Fruit fly (Drosophila melanogaster) whole organism, prepupa: ENCODE measurements around the gene Sgs5bis.

Source experiments
- CG11762 ChIP-seq: fragments of 200-800 bp; sonication (Bioruptor generic); optimal IDR thresholded peaks from 3 replicates; lab custom pipeline; 2016; ENCODE audit warnings: missing biosample characterization, missing genetic modification characterization; ENCODE audit not compliant: insufficient read depth
- CG31627 ChIP-seq: fragments of 200-800 bp; sonication (Bioruptor generic); optimal IDR thresholded peaks from 3 replicates; lab custom pipeline; 2016; ENCODE audit warnings: missing biosample characterization, missing genetic modification characterization
- CG34406 ChIP-seq: fragments of 200-800 bp; sonication (Bioruptor generic); optimal IDR thresholded peaks from 3 replicates; lab custom pipeline; 2016; ENCODE audit warnings: missing biosample characterization, missing genetic modification characterization
- CG4318 ChIP-seq: fragments of 200-800 bp; sonication (Bioruptor generic); optimal IDR thresholded peaks from 3 replicates; lab custom pipeline; 2017; ENCODE audit warnings: missing biosample characterization, mild to moderate bottlenecking, missing genetic modification characterization
- CG6808 ChIP-seq: fragments of 200-800 bp; sonication (Bioruptor generic); optimal IDR thresholded peaks from 3 replicates; lab custom pipeline; 2017; ENCODE audit warnings: missing biosample characterization, missing genetic modification characterization, mild to moderate bottlenecking, moderate library complexity, missing genetic modification reagents
- CG8119 ChIP-seq: fragments of 200-800 bp; sonication (Bioruptor generic); IDR thresholded peaks from 3 replicates; pipeline ENCODE4 v1.3.6; 2022; ENCODE audit warnings: missing biosample characterization, missing genetic modification characterization
- Eip75B ChIP-seq: fragments of 200-800 bp; sonication (Bioruptor generic); optimal IDR thresholded peaks from 3 replicates; lab custom pipeline; 2016; ENCODE audit warnings: missing biosample characterization, missing genetic modification characterization
- Hr39 ChIP-seq: fragments of 200-800 bp; sonication (Bioruptor generic); optimal IDR thresholded peaks from 2 replicates; lab custom pipeline; 2016; ENCODE audit warnings: missing biosample characterization, missing genetic modification characterization
- Lpt ChIP-seq: fragments of 200-800 bp; sonication (Bioruptor generic); optimal IDR thresholded peaks from 3 replicates; lab custom pipeline; 2016; ENCODE audit warnings: missing biosample characterization, missing genetic modification characterization
- Sox102F ChIP-seq: fragments of 200-800 bp; sonication (Bioruptor generic); optimal IDR thresholded peaks from 2 replicates; lab custom pipeline; 2016; ENCODE audit warnings: missing biosample characterization, mild to moderate bottlenecking, missing genetic modification characterization
- eg ChIP-seq: fragments of 200-800 bp; sonication (Bioruptor generic); IDR thresholded peaks from 3 replicates; pipeline ENCODE4 v1.3.6; 2022; ENCODE audit warnings: missing biosample characterization, missing genetic modification characterization
- vri ChIP-seq: fragments of 200-800 bp; sonication (Bioruptor generic); optimal IDR thresholded peaks from 3 replicates; lab custom pipeline; 2016; ENCODE audit warnings: missing biosample characterization, mild to moderate bottlenecking, missing genetic modification characterization

dm6 chr3R:17615076-17615475 lies 20.9 kb downstream of the Sgs5bis start:
- TF ChIP-seq CG11762 (no peak), eg (GFP tag; lab: Robert Waterston, UW) (no peak), Hr39 (GFP tag; lab: Kevin White, UChicago) (no peak), Lpt (GFP tag; lab: Kevin White, UChicago) (no peak), CG6808 (no peak), CG31627 (GFP tag; lab: Kevin White, UChicago) (no peak), Sox102F (GFP tag; lab: Kevin White, UChicago) (no peak), CG4318 (GFP tag; lab: Kevin White, UChicago) (no peak), CG34406 (no peak), vri (GFP tag; lab: Kevin White, UChicago) (no peak), Eip75B (GFP tag; lab: Kevin White, UChicago) (no peak), CG8119 (GFP tag; lab: Robert Waterston, UW) (no peak)
